Fruit fly (Drosophila melanogaster): ENCODE results near the gene CG9953.

The CG9953 gene

DNA sequence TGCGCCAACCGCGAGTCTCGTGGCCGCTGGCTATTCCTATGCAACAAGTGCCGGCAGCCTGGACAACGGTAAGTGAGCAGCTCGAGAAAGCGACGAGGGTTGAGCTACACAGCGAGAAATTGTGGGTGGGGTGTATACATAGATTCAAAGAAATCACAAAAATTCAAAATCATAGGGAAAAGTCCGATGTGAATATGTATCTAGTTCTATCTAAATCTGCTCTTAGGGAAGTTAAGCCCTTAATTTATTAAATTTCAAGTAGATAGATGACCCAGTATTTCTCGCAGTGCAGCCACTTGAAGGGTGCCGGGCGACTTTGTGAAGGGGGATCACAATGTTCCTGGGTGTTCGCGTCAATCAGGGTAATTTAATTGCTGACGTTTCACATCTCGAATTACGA, 23.9 kb downstream of the CG9953 start:
- TF ChIP-seq gl (tag; optimal IDR thresholded peaks at IDR 0.05) (no peak), CG15710 (tag; optimal IDR thresholded peaks at IDR 0.05) (no peak), CG13204 (GFP tag; optimal IDR thresholded peaks at IDR 0.05) (no peak), Snoo (tag; optimal IDR thresholded peaks at IDR 0.05) (no peak), D1 (tag; optimal IDR thresholded peaks at IDR 0.05) (no peak), Pif1A (GFP tag; optimal IDR thresholded peaks at IDR 0.05) (no peak), CG17806 (tag; optimal IDR thresholded peaks at IDR 0.05) (no peak), CG10348 (GFP tag; IDR thresholded peaks at IDR 0.05) (no peak), CG34367 (tag; optimal IDR thresholded peaks at IDR 0.05) (no peak), CG8159 (tag; optimal IDR thresholded peaks at IDR 0.05) (no peak), CG9948 (tag; optimal IDR thresholded peaks at IDR 0.05) (no peak), EcR (GFP tag; optimal IDR thresholded peaks at IDR 0.05) (no peak), CG4496 (GFP tag; IDR thresholded peaks at IDR 0.05) (no peak), CG12605 (GFP tag; IDR thresholded peaks at IDR 0.05) (no peak), fd96Ca (GFP tag; IDR thresholded peaks at IDR 0.05) (no peak), rn (GFP tag; IDR thresholded peaks at IDR 0.05) (no peak), CG32121 (GFP tag; IDR thresholded peaks at IDR 0.05) (no peak), CG14655 (GFP tag; optimal IDR thresholded peaks at IDR 0.05) (no peak)

DNA sequence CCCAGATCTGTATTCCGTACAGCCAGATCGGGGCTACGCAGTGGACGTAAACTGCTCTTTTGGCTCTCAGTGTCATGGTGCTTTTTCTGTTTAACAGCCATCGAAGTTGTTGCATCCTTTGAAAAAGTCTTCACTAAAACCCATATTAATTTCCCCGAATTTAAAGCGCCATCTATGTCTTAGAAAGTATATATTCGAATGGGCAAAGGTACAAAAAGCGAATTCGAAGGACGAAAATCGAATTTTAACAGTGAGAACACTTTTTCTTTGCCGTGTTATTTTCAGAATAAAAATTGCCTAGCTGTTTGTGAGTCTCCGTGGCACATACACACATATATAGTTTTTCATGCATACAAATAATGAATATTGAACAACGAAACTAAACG, 25.9 kb downstream of the CG9953 start:
- TF ChIP-seq D1 (tag; optimal IDR thresholded peaks at IDR 0.05) = no peak
- TF ChIP-seq CG32121 (GFP tag; IDR thresholded peaks at IDR 0.05) = no peak
- no peak for TF ChIP-seq Ets98B (GFP tag; IDR thresholded peaks at IDR 0.05)
- TF ChIP-seq CG8159 (tag; optimal IDR thresholded peaks at IDR 0.05) = no peak
- TF ChIP-seq gl (tag; optimal IDR thresholded peaks at IDR 0.05) = no peak
- TF ChIP-seq CG15710 (tag; optimal IDR thresholded peaks at IDR 0.05) = no peak
- no peak for TF ChIP-seq CG4496 (GFP tag; IDR thresholded peaks at IDR 0.05)
- no peak for TF ChIP-seq CG9948 (tag; optimal IDR thresholded peaks at IDR 0.05)
- TF ChIP-seq EcR (GFP tag; optimal IDR thresholded peaks at IDR 0.05) = no peak
- no peak for TF ChIP-seq CG8301 (tag; optimal IDR thresholded peaks at IDR 0.05)
- TF ChIP-seq CG14655 (GFP tag; optimal IDR thresholded peaks at IDR 0.05) = no peak
- no peak for TF ChIP-seq CG10348 (GFP tag; IDR thresholded peaks at IDR 0.05)
- TF ChIP-seq fd96Ca (GFP tag; IDR thresholded peaks at IDR 0.05) = no peak
- TF ChIP-seq Snoo (tag; optimal IDR thresholded peaks at IDR 0.05) = no peak
- no peak for TF ChIP-seq Pif1B (GFP tag; optimal IDR thresholded peaks at IDR 0.05)

- TF ChIP-seq CG13204 (GFP tag; optimal IDR thresholded peaks at IDR 0.05) = no peak
- TF ChIP-seq Pif1A (GFP tag; optimal IDR thresholded peaks at IDR 0.05) = peak; percentile 47
- no peak for TF ChIP-seq CG12605 (GFP tag; IDR thresholded peaks at IDR 0.05)
- TF ChIP-seq CG34367 (tag; optimal IDR thresholded peaks at IDR 0.05) = peak; percentile 6
- TF ChIP-seq Ets98B (GFP tag; IDR thresholded peaks at IDR 0.05) = peak; percentile 47; the same call in 1 of the 2 replicates
- no peak for TF ChIP-seq gl (tag; optimal IDR thresholded peaks at IDR 0.05)
- TF ChIP-seq CG32121 (GFP tag; IDR thresholded peaks at IDR 0.05) = peak; percentile 74
- 0 out of 3 replicates have a peak, but pooled peaks have one; percentile 34 for TF ChIP-seq fd96Ca (GFP tag; IDR thresholded peaks at IDR 0.05)
- peak; percentile 59; the same call in 1 of the 3 replicates for TF ChIP-seq CG4496 (GFP tag; IDR thresholded peaks at IDR 0.05)
- peak; percentile 56 for TF ChIP-seq CG8159 (tag; optimal IDR thresholded peaks at IDR 0.05)
- no peak for TF ChIP-seq CG10348 (GFP tag; IDR thresholded peaks at IDR 0.05)
- peak; percentile 59 for TF ChIP-seq CG14655 (GFP tag; optimal IDR thresholded peaks at IDR 0.05)
- TF ChIP-seq Pif1B (GFP tag; optimal IDR thresholded peaks at IDR 0.05) = no peak
- TF ChIP-seq CG8301 (tag; optimal IDR thresholded peaks at IDR 0.05) = peak; percentile 59
- no peak for TF ChIP-seq rn (GFP tag; IDR thresholded peaks at IDR 0.05)
- peak; percentile 29 for TF ChIP-seq CG9948 (tag; optimal IDR thresholded peaks at IDR 0.05)
- peak; percentile 3 for TF ChIP-seq Snoo (tag; optimal IDR thresholded peaks at IDR 0.05)
- TF ChIP-seq CG15710 (tag; optimal IDR thresholded peaks at IDR 0.05) = peak; percentile 28
- peak; percentile 20 for TF ChIP-seq CG17806 (tag; optimal IDR thresholded peaks at IDR 0.05)
- TF ChIP-seq EcR (GFP tag; optimal IDR thresholded peaks at IDR 0.05) = no peak
- no peak for TF ChIP-seq D1 (tag; optimal IDR thresholded peaks at IDR 0.05)
These were observed 27.4 kb downstream of the CG9953 start for dm6 chr3L:6996907-6997306.

DNA sequence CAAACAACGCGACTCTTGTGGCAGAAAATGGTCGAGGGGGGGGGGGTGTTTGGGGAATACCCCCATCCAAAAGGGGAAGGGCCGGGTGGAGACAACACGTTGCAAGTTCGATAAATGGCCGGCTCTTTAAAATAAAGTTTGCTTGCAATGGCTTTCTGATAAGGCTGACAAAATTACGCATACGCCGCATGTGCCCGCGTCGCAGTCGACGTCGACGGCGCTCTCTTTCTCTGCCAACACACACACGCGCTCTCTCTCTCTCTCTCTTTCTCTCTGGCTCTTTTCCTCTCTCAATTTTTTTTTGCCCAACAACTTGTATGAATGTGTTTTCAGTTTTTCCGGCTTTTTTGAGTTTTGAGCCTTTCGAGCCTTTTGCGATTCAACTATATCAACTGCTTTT, 28.0 kb downstream of the CG9953 start:
- TF ChIP-seq Pif1A (GFP tag; optimal IDR thresholded peaks at IDR 0.05) (no peak), CG12605 (GFP tag; IDR thresholded peaks at IDR 0.05) (peak; percentile 68; the same call in 1 of the 2 replicates)

DNA sequence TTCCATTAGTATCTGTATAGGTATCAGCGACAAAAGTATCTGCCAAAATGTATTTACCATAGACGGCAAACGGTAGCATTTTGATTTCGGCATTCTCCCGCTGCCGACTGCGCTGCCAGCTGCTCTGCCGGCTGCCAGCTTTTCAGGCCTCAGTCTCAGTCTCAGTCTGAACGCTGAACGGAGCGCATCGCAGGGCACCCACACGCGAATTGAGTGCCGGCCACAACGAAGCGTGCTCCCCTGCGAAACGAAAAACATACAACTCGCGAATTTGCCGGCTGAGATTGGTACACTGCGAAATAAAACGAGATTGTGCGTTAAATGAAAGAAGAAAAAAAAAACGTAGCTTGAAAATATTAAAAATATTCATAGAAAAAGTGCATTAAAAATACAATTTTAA, 29.2 kb downstream of the CG9953 start, which contains the start of gene Mp:
Mp (plus strand) TSS at position 152 of the 400 bp plus-strand sequence.
- TF ChIP-seq CG12605 (GFP tag; IDR thresholded peaks at IDR 0.05) (peak; percentile 33; the same call in 1 of the 2 replicates), CG32121 (GFP tag; IDR thresholded peaks at IDR 0.05) (peak; percentile 16; the same call in 1 of the 2 replicates), Ets98B (GFP tag; IDR thresholded peaks at IDR 0.05) (0 out of 2 replicates have a peak, but pooled peaks have one; percentile 15), D1 (tag; optimal IDR thresholded peaks at IDR 0.05) (no peak)

DNA sequence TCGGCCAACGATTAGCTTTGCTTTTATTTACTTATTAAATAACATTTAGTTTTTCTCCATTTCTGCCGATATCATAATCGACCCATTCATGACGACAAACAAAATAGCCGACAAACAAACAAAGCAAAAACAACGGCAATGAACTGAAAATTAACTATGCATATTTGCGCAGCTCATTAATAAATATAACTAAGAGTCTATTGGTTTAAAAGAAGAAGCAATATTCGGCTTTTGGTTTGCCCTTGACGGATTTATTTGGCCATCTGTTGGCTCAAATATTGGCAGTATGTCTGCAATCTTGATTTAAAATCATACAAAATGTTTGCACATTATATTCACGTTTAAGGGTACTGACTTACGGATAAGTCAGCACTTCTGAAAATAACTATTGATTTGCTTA, 30.5 kb downstream of the CG9953 start:
- no peak for TF ChIP-seq CG13204 (GFP tag; optimal IDR thresholded peaks at IDR 0.05)
- TF ChIP-seq CG8301 (tag; optimal IDR thresholded peaks at IDR 0.05) = no peak
- TF ChIP-seq CG12605 (GFP tag; IDR thresholded peaks at IDR 0.05) = no peak
- TF ChIP-seq CG34367 (tag; optimal IDR thresholded peaks at IDR 0.05) = no peak
- TF ChIP-seq CG14655 (GFP tag; optimal IDR thresholded peaks at IDR 0.05) = no peak
- no peak for TF ChIP-seq CG15710 (tag; optimal IDR thresholded peaks at IDR 0.05)
- TF ChIP-seq CG8159 (tag; optimal IDR thresholded peaks at IDR 0.05) = no peak
- TF ChIP-seq Snoo (tag; optimal IDR thresholded peaks at IDR 0.05) = no peak
- no peak for TF ChIP-seq rn (GFP tag; IDR thresholded peaks at IDR 0.05)
- no peak for TF ChIP-seq Ets98B (GFP tag; IDR thresholded peaks at IDR 0.05)
- TF ChIP-seq gl (tag; optimal IDR thresholded peaks at IDR 0.05) = no peak

All from whole organism, pupa.